Worm (Caenorhabditis elegans): ENCODE measurements around the gene ZK418.6.

DNA sequence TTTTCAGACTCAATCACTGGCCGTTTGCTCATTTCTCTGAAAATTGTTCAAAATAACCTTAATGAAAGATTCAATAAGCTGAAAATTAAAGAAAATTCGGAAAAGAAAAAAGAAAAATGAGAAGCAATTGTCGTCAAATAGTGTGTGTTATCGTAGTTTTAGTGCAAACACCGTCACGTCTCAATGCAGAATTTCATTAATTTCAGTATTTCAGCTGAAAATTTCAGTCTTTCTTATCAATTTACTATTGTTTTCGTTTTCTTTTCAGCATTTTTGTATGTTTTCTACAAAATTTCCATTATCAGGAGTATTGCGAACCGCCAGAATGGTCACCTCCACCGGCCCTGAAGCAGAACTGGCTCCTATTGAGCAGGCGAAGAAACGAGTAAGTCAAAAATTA lies 44.2 kb upstream of the ZK418.6 start, which contains the start of the genes B0280.9 and rpia-1:
- TF ChIP-seq nhr-28 (tag; optimal IDR thresholded peaks at IDR 0.05) (peak; percentile 6), madf-9 (GFP tag; conservative IDR thresholded peaks at IDR 0.05) (no peak), mdl-1 (tag; optimal IDR thresholded peaks at IDR 0.05) (no peak)
